Fruit fly (Drosophila melanogaster) whole organism, embryonic: ENCODE measurements around the gene CG33306.

Source experiments
- ATbp ChIP-seq: fragments of 200-800 bp; sonication (Bioruptor generic); optimal IDR thresholded peaks from 2 replicates; lab custom pipeline; 2017; ENCODE audit warnings: missing biosample characterization, mild to moderate bottlenecking, missing genetic modification characterization, missing genetic modification reagents
- CG10147 ChIP-seq: fragments of 200-800 bp; sonication (Bioruptor generic); optimal IDR thresholded peaks from 2 replicates; lab custom pipeline; 2019; ENCODE audit warnings: missing biosample characterization, mild to moderate bottlenecking, missing genetic modification characterization, moderate library complexity
- CG10654 ChIP-seq: fragments of 200-800 bp; sonication (Bioruptor generic); optimal IDR thresholded peaks from 2 replicates; lab custom pipeline; 2016; ENCODE audit warnings: missing biosample characterization, missing genetic modification characterization
- CG11398 ChIP-seq: fragments of 200-800 bp; sonication (Bioruptor generic); optimal IDR thresholded peaks from 2 replicates; lab custom pipeline; 2016; ENCODE audit warnings: missing biosample characterization, missing genetic modification characterization
- CG12219 ChIP-seq: fragments of 200-800 bp; sonication (Bioruptor generic); optimal IDR thresholded peaks from 3 replicates; lab custom pipeline; 2018; ENCODE audit warnings: missing biosample characterization, mild to moderate bottlenecking, missing genetic modification characterization
- CG12236 ChIP-seq: fragments of 200-800 bp; sonication (Bioruptor generic); optimal IDR thresholded peaks from 2 replicates; lab custom pipeline; 2016; ENCODE audit warnings: missing biosample characterization, missing genetic modification characterization
- CG18011 ChIP-seq: fragments of 200-800 bp; sonication (Bioruptor generic); optimal IDR thresholded peaks from 2 replicates; lab custom pipeline; 2017; ENCODE audit warnings: missing biosample characterization, missing genetic modification characterization, mild to moderate bottlenecking, moderate library complexity, missing genotype
- CG1832 ChIP-seq: fragments of 200-800 bp; sonication (Bioruptor generic); optimal IDR thresholded peaks from 2 replicates; lab custom pipeline; 2017; ENCODE audit warnings: missing biosample characterization, mild to moderate bottlenecking, missing genetic modification characterization, inconsistent platforms
- CG18599 ChIP-seq: fragments of 200-800 bp; sonication (Bioruptor generic); optimal IDR thresholded peaks from 3 replicates; lab custom pipeline; 2017; ENCODE audit warnings: missing biosample characterization, missing genetic modification characterization, mild to moderate bottlenecking, moderate library complexity, missing genetic modification reagents
- CG2712 ChIP-seq: fragments of 200-800 bp; optimal IDR thresholded peaks from 3 replicates; lab custom pipeline; 2019; ENCODE audit warnings: missing biosample characterization, mild to moderate bottlenecking, missing genetic modification characterization, moderate library complexity
- CG34376 ChIP-seq: fragments of 200-800 bp; sonication (Bioruptor generic); optimal IDR thresholded peaks from 2 replicates; lab custom pipeline; 2018; ENCODE audit warnings: missing biosample characterization, mild to moderate bottlenecking, missing genetic modification characterization
- CG42726 ChIP-seq: fragments of 200-800 bp; sonication (Bioruptor generic); IDR thresholded peaks from 2 replicates; pipeline ENCODE4 v1.3.6; 2022; ENCODE audit warnings: missing biosample characterization, missing genetic modification characterization; ENCODE audit not compliant: partially characterized antibody
- CG4282 ChIP-seq: fragments of 200-800 bp; sonication (Bioruptor generic); optimal IDR thresholded peaks from 2 replicates; lab custom pipeline; 2016; ENCODE audit warnings: missing biosample characterization, missing genetic modification characterization
- CG7556 ChIP-seq: fragments of 200-800 bp; sonication (Bioruptor generic); optimal IDR thresholded peaks from 2 replicates; lab custom pipeline; 2017; ENCODE audit warnings: missing biosample characterization, mild to moderate bottlenecking, missing genetic modification characterization
- CG8478 ChIP-seq: fragments of >200 bp; optimal IDR thresholded peaks from 2 replicates; lab custom pipeline; 2018
- CoRest ChIP-seq: fragments of 200-800 bp; sonication (Bioruptor generic); optimal IDR thresholded peaks from 3 replicates; lab custom pipeline; 2018; ENCODE audit warnings: missing biosample characterization, mild to moderate bottlenecking, missing genetic modification characterization, moderate library complexity
- D ChIP-seq, 2 experiments: fragments of 200-800 bp in 1 of 2; fragments of >200 bp in 1 of 2; sonication (Bioruptor generic) in 1 of 2; optimal IDR thresholded peaks; 2 replicates in 1 of 2; 3 replicates in 1 of 2; lab custom pipeline; 2017; ENCODE audit warnings: mild to moderate bottlenecking in 1 of 2, missing biosample characterization in 1 of 2, missing genetic modification characterization in 1 of 2, missing genetic modification reagents in 1 of 2
- Doc2 ChIP-seq: fragments of 200-800 bp; sonication (Bioruptor generic); IDR thresholded peaks from 2 replicates; pipeline ENCODE4 v1.3.6; 2022; ENCODE audit warnings: missing biosample characterization, missing genetic modification characterization
- ERR ChIP-seq: fragments of 200-800 bp; sonication (Bioruptor generic); optimal IDR thresholded peaks from 2 replicates; lab custom pipeline; 2016; ENCODE audit warnings: missing biosample characterization, missing genetic modification characterization
- Fer3 ChIP-seq: fragments of 200-800 bp; sonication (Bioruptor generic); optimal IDR thresholded peaks from 2 replicates; lab custom pipeline; 2018; ENCODE audit warnings: missing biosample characterization, mild to moderate bottlenecking, missing genetic modification characterization, moderate library complexity
- Hr78 ChIP-seq, 2 experiments: fragments of 200-800 bp in 1 of 2; fragments of >200 bp in 1 of 2; sonication (Bioruptor generic) in 1 of 2; optimal IDR thresholded peaks; 2 replicates each; lab custom pipeline; 2017 to 2019; ENCODE audit warnings: missing biosample characterization in 2 of 2, missing genetic modification characterization in 2 of 2, mild to moderate bottlenecking in 1 of 2, moderate library complexity in 1 of 2
- Med ChIP-seq: fragments of 200-800 bp; sonication (Bioruptor generic); peaks from one replicate; lab custom pipeline; 2016; ENCODE audit warnings: missing biosample characterization, missing genetic modification characterization, mild to moderate bottlenecking, inconsistent platforms, moderate library complexity
- Mes4 ChIP-seq: fragments of 200-800 bp; sonication (Bioruptor generic); optimal IDR thresholded peaks from 2 replicates; lab custom pipeline; 2016; ENCODE audit warnings: missing biosample characterization, missing genetic modification characterization
- Nf-YA ChIP-seq: fragments of 200-800 bp; sonication (Bioruptor generic); IDR thresholded peaks from 2 replicates; pipeline ENCODE4 v1.3.6; 2022; ENCODE audit warnings: missing biosample characterization, missing genetic modification characterization
- NfI ChIP-seq: fragments of 200-800 bp; sonication (Bioruptor generic); optimal IDR thresholded peaks from 3 replicates; lab custom pipeline; 2018; ENCODE audit warnings: missing biosample characterization, mild to moderate bottlenecking, missing genetic modification characterization, moderate library complexity
- Pdp1 ChIP-seq, 2 experiments: fragments of 200-800 bp; sonication (Bioruptor generic); optimal IDR thresholded peaks; 3 replicates each; lab custom pipeline; 2016; ENCODE audit warnings: missing biosample characterization in 2 of 2, missing genetic modification characterization in 2 of 2, mild to moderate bottlenecking in 1 of 2, moderate library complexity in 1 of 2
- Sry-β ChIP-seq: fragments of 200-800 bp; sonication (Bioruptor generic); optimal IDR thresholded peaks from 2 replicates; lab custom pipeline; 2018; ENCODE audit warnings: missing biosample characterization, mild to moderate bottlenecking, missing genetic modification characterization, moderate library complexity
- Sry-δ ChIP-seq: fragments of 200-800 bp; sonication (Bioruptor generic); optimal IDR thresholded peaks from 2 replicates; lab custom pipeline; 2016; ENCODE audit warnings: missing biosample characterization, missing genetic modification characterization
- al ChIP-seq: fragments of 200-800 bp; sonication (Bioruptor generic); IDR thresholded peaks from 2 replicates; pipeline ENCODE4 v1.3.6; 2022; ENCODE audit warnings: missing biosample characterization, missing genetic modification characterization
- aop ChIP-seq: fragments of 200-800 bp; sonication (Bioruptor generic); IDR thresholded peaks from 2 replicates; pipeline ENCODE4 v1.3.6; 2022; ENCODE audit warnings: missing biosample characterization, missing genetic modification characterization
- cad ChIP-seq: fragments of >200 bp; optimal IDR thresholded peaks from 2 replicates; lab custom pipeline; 2017; ENCODE audit warnings: missing biosample characterization, missing genetic modification characterization
- cg ChIP-seq: fragments of 200-800 bp; sonication (Bioruptor generic); optimal IDR thresholded peaks from 3 replicates; lab custom pipeline; 2019; ENCODE audit warnings: missing biosample characterization, mild to moderate bottlenecking, missing genetic modification characterization, moderate library complexity
- crc ChIP-seq: fragments of 200-800 bp; sonication (Bioruptor generic); optimal IDR thresholded peaks from 2 replicates; lab custom pipeline; 2016; ENCODE audit warnings: missing biosample characterization, missing genetic modification characterization
- crp ChIP-seq, 2 experiments: fragments of 200-800 bp; sonication (Bioruptor generic); optimal IDR thresholded peaks; 2 replicates in 1 of 2; 3 replicates in 1 of 2; lab custom pipeline; 2017; ENCODE audit warnings: missing biosample characterization in 2 of 2, missing genetic modification characterization in 2 of 2, mild to moderate bottlenecking in 1 of 2, moderate library complexity in 1 of 2
- dimm ChIP-seq: fragments of 200-800 bp; sonication (Bioruptor generic); IDR thresholded peaks from 2 replicates; pipeline ENCODE4 v1.3.6; 2022; ENCODE audit warnings: missing biosample characterization, missing genetic modification characterization
- fd102C ChIP-seq: fragments of 200-800 bp; sonication (Bioruptor generic); optimal IDR thresholded peaks from 2 replicates; lab custom pipeline; 2018; ENCODE audit warnings: missing biosample characterization, mild to moderate bottlenecking, missing genetic modification characterization, moderate library complexity
- fd3F ChIP-seq: fragments of 200-800 bp; sonication (Bioruptor generic); optimal IDR thresholded peaks from 2 replicates; lab custom pipeline; 2018; ENCODE audit warnings: missing biosample characterization, mild to moderate bottlenecking, missing genetic modification characterization, moderate library complexity
- fu2 ChIP-seq: fragments of 200-800 bp; sonication (Bioruptor generic); optimal IDR thresholded peaks from 2 replicates; lab custom pipeline; 2016; ENCODE audit warnings: missing biosample characterization, missing genetic modification characterization
- grau ChIP-seq: fragments of 200-800 bp; optimal IDR thresholded peaks from 3 replicates; lab custom pipeline; 2019; ENCODE audit warnings: missing biosample characterization, mild to moderate bottlenecking, missing genetic modification characterization, moderate library complexity
- insv ChIP-seq, 2 experiments: fragments of 200-800 bp; sonication (Bioruptor generic); optimal IDR thresholded peaks; 3 replicates each; lab custom pipeline; 2016 to 2018; ENCODE audit warnings: missing biosample characterization in 2 of 2, missing genetic modification characterization in 2 of 2
- jumu ChIP-seq: fragments of 200-800 bp; sonication (Bioruptor generic); optimal IDR thresholded peaks from 3 replicates; lab custom pipeline; 2016; ENCODE audit warnings: missing biosample characterization, missing genetic modification characterization
- pan ChIP-seq, 4 experiments: fragments of >200 bp in 3 of 4; fragments of 200-800 bp in 1 of 4; sonication (Bioruptor generic) in 1 of 4; optimal IDR thresholded peaks in 3 of 4; IDR thresholded peaks in 1 of 4; 2 replicates each; pipeline versions ENCODE4 v1.3.6 to Lab custom; 2017 to 2022; ENCODE audit warnings: missing biosample characterization in 2 of 4, missing genetic modification characterization in 2 of 4, mixed read lengths in 1 of 4
- pfk ChIP-seq: fragments of 200-800 bp; sonication (Bioruptor generic); optimal IDR thresholded peaks from 2 replicates; lab custom pipeline; 2018; ENCODE audit warnings: missing biosample characterization, mild to moderate bottlenecking, missing genetic modification characterization, moderate library complexity
- repo ChIP-seq: fragments of 200-800 bp; sonication (Bioruptor generic); optimal IDR thresholded peaks from 2 replicates; lab custom pipeline; 2016; ENCODE audit warnings: missing biosample characterization, missing genetic modification characterization
- sim ChIP-seq: fragments of 200-800 bp; sonication (Bioruptor generic); IDR thresholded peaks from 2 replicates; pipeline ENCODE4 v1.3.6; 2022; ENCODE audit warnings: missing biosample characterization, missing genetic modification characterization
- stc ChIP-seq: fragments of 200-800 bp; sonication (Bioruptor generic); IDR thresholded peaks from 2 replicates; pipeline ENCODE4 v1.3.6; 2022; ENCODE audit warnings: missing biosample characterization, missing genetic modification characterization
- tna ChIP-seq: fragments of 200-800 bp; sonication (Bioruptor generic); IDR thresholded peaks from 2 replicates; pipeline ENCODE4 v1.3.6; 2022; ENCODE audit warnings: missing biosample characterization, missing genetic modification characterization; ENCODE audit not compliant: partially characterized antibody
- tup ChIP-seq: fragments of 200-800 bp; sonication (Bioruptor generic); optimal IDR thresholded peaks from 2 replicates; lab custom pipeline; 2016; ENCODE audit warnings: missing biosample characterization, mild to moderate bottlenecking, missing genetic modification characterization, moderate library complexity
- unpg ChIP-seq: fragments of 200-800 bp; sonication (Bioruptor generic); optimal IDR thresholded peaks from 3 replicates; lab custom pipeline; 2018; ENCODE audit warnings: missing biosample characterization, mild to moderate bottlenecking, missing genetic modification characterization, moderate library complexity

Gene CG33306

DNA sequence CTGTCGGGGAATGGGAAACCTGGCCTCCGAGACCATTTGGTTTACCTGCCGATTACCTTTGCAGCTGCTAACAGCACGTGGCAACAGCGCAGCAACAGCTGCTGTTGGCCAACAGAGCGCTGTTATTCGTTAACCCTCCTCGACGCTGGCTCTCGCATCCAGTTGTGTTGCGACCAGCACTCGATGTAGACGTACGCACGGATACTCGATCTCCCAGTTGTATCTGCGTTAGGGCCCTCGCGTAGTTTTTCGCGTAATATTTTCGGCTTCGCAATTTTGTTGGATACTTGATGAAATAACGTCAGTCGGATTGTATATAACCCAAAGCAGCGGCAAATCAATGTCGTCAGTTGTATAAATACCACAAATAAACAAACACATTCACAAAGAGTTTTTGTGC lies 35.3 kb upstream of the CG33306 start (continued):
- TF ChIP-seq fd102C (GFP tag; lab: Kevin White, UChicago) (no peak), CG4282 (GFP tag; lab: Kevin White, UChicago) (no peak), CG1832 (GFP tag; lab: Kevin White, UChicago) (no peak), Med (GFP tag; lab: Kevin White, UChicago) (peak; percentile 94), CG10147 (GFP tag; lab: Kevin White, UChicago) (no peak), stc (GFP tag; lab: Robert Waterston, UW) (no peak; the same call in 1 of the 2 replicates), ERR (GFP tag; lab: Kevin White, UChicago) (no peak), cad (no peak), aop (no peak), CoRest (tag; lab: Kevin White, UChicago) (no peak), CG12236 (GFP tag; lab: Kevin White, UChicago) (no peak), Pdp1 (GFP tag; optimal IDR thresholded peaks at IDR 0.05; lab: Kevin White, UChicago) (peak in 1 of 2 experiments; percentile 40), Doc2 (GFP tag; lab: Robert Waterston, UW) (no peak), CG34376 (GFP tag; lab: Kevin White, UChicago) (peak; percentile 33), CG10654 (GFP tag; lab: Kevin White, UChicago) (no peak), crp (GFP tag; optimal IDR thresholded peaks at IDR 0.05; lab: Kevin White, UChicago) (no peak), sim (no peak), grau (tag; lab: Kevin White, UChicago) (peak; percentile 25), CG12219 (GFP tag; lab: Kevin White, UChicago) (peak; percentile 15), Sry-β (GFP tag; lab: Kevin White, UChicago) (no peak), CG7556 (GFP tag; lab: Kevin White, UChicago) (no peak), insv (GFP tag; optimal IDR thresholded peaks at IDR 0.05; lab: Kevin White, UChicago) (no peak), CG18011 (no peak), CG42726 (GFP tag; lab: Robert Waterston, UW) (peak; percentile 88), pan (optimal IDR thresholded peaks at IDR 0.05; lab: Kevin White, UChicago) (no peak), pan (GFP tag; optimal IDR thresholded peaks at IDR 0.05 in 1 of 2, IDR thresholded peaks at IDR 0.05 in 1 of 2) (peak in 1 of 2 experiments; percentile 51), crc (GFP tag; lab: Kevin White, UChicago) (no peak), dimm (GFP tag; lab: Robert Waterston, UW) (no peak), unpg (GFP tag; lab: Kevin White, UChicago) (no peak), Sry-δ (GFP tag; lab: Kevin White, UChicago) (no peak), repo (GFP tag; lab: Kevin White, UChicago) (peak; percentile 5), Nf-YA (GFP tag; lab: Robert Waterston, UW) (peak; percentile 38; the same call in 1 of the 2 replicates), jumu (no peak), CG8478 (lab: Kevin White, UChicago) (no peak), tna (GFP tag; lab: Robert Waterston, UW) (peak; percentile 55; the same call in 1 of the 2 replicates), fd3F (GFP tag; lab: Kevin White, UChicago) (no peak), fu2 (GFP tag; lab: Kevin White, UChicago) (no peak), pfk (GFP tag; lab: Kevin White, UChicago) (no peak), ATbp (GFP tag; lab: Kevin White, UChicago) (no peak), al (GFP tag; lab: Robert Waterston, UW) (no peak), NfI (no peak), Fer3 (peak; percentile 15), CG2712 (tag; lab: Kevin White, UChicago) (peak; percentile 27), CG11398 (GFP tag; lab: Kevin White, UChicago) (peak; percentile 19), cg (no peak), D (optimal IDR thresholded peaks at IDR 0.05; lab: Kevin White, UChicago) (no peak), D (GFP tag; optimal IDR thresholded peaks at IDR 0.05; lab: Kevin White, UChicago) (no peak), tup (no peak), CG18599 (GFP tag; lab: Kevin White, UChicago) (no peak), Mes4 (GFP tag; lab: Kevin White, UChicago) (no peak), Hr78 (GFP tag; optimal IDR thresholded peaks at IDR 0.05; lab: Kevin White, UChicago) (no peak)
